Fruit fly (Drosophila melanogaster): ENCODE data around the gene CG8630.

dm6 chr3R:13319170-13319569 lies 39.6 kb downstream of the CG8630 start, which contains the start of gene CG45080:
- TF ChIP-seq usp (GFP tag; optimal IDR thresholded peaks at IDR 0.05): no peak
- no peak for TF ChIP-seq CG8478 (optimal IDR thresholded peaks at IDR 0.05)
- TF ChIP-seq pan (optimal IDR thresholded peaks at IDR 0.05): no peak

Measured in whole organism.